Worm (Caenorhabditis elegans): ENCODE measurements around the gene CD4.1.

The CD4.1 gene

ce11 chrV:5559882-5560281, 46.5 kb upstream of the CD4.1 start (continued):
- no peak for TF ChIP-seq lin-15B (tag; optimal IDR thresholded peaks at IDR 0.05)
- peak; percentile 8 for TF ChIP-seq hlh-30 (tag; optimal IDR thresholded peaks at IDR 0.05; ENCODE audit: insufficient read depth)
- TF ChIP-seq madf-5 (GFP tag; IDR thresholded peaks at IDR 0.05) = no peak
- peak in 1 of 2 experiments; percentile 16 for TF ChIP-seq mdl-1 (tag; optimal IDR thresholded peaks at IDR 0.05)
- peak; percentile 75 for TF ChIP-seq dmd-6 (GFP tag; IDR thresholded peaks at IDR 0.05)
- TF ChIP-seq zip-11 (GFP tag; IDR thresholded peaks at IDR 0.05) = no peak
- TF ChIP-seq attf-4 (tag; optimal IDR thresholded peaks at IDR 0.05) = no peak
- TF ChIP-seq T26A8.4 (GFP tag; IDR thresholded peaks at IDR 0.05) = no peak

- TF ChIP-seq zfp-2 (tag; optimal IDR thresholded peaks at IDR 0.05) = no peak
- TF ChIP-seq dmd-6 (GFP tag; IDR thresholded peaks at IDR 0.05) = no peak
- no peak for TF ChIP-seq set-16 (GFP tag; IDR thresholded peaks at IDR 0.05)
- no peak for TF ChIP-seq ZK337.2 (GFP tag; IDR thresholded peaks at IDR 0.05)
- TF ChIP-seq arid-1 (GFP tag; conservative IDR thresholded peaks at IDR 0.05) = no peak
- TF ChIP-seq ztf-7 (tag; optimal IDR thresholded peaks at IDR 0.05) = no peak
- TF ChIP-seq lim-7 (GFP tag; IDR thresholded peaks at IDR 0.05) = no peak
- no peak for TF ChIP-seq zip-2 (tag; optimal IDR thresholded peaks at IDR 0.05)
- no peak for TF ChIP-seq F44E2.7 (GFP tag; IDR thresholded peaks at IDR 0.05)
- no peak for TF ChIP-seq hmg-1.1 (GFP tag; IDR thresholded peaks at IDR 0.05)
- no peak for TF ChIP-seq nhr-48 (tag; optimal IDR thresholded peaks at IDR 0.05)
- TF ChIP-seq nhr-77 (tag; optimal IDR thresholded peaks at IDR 0.05) = no peak
- TF ChIP-seq dmd-8 (GFP tag; IDR thresholded peaks at IDR 0.05) = no peak
- TF ChIP-seq nhr-76 (tag; optimal IDR thresholded peaks at IDR 0.05) = no peak
- no peak for TF ChIP-seq madf-5 (GFP tag; IDR thresholded peaks at IDR 0.05)
- TF ChIP-seq nhr-6 (tag; optimal IDR thresholded peaks at IDR 0.05) = no peak
- no peak for TF ChIP-seq ceh-32 (tag; optimal IDR thresholded peaks at IDR 0.05; ENCODE audit: poor library complexity)
Measured at ce11 chrV:5567119-5567518, 39.2 kb upstream of the CD4.1 start, which contains the start of gene C18C4.7. Gene C18C4.7, minus strand, starts transcription at chrV:5567219.

- TF ChIP-seq arid-1 (GFP tag; conservative IDR thresholded peaks at IDR 0.05) (no peak), saeg-2 (GFP tag; IDR thresholded peaks at IDR 0.05) (no peak), fkh-10 (GFP tag; optimal IDR thresholded peaks at IDR 0.05) (peak; percentile 63), rbr-2 (tag; optimal IDR thresholded peaks at IDR 0.05) (no peak)
Measured at ce11 chrV:5570433-5570832, 35.9 kb upstream of the CD4.1 start, which contains the start of gene glb-6. Gene glb-6, minus strand, starts transcription at chrV:5570533.

ce11 chrV:5571691-5572090, 34.7 kb upstream of the CD4.1 start:
- TF ChIP-seq ztf-11 (tag; optimal IDR thresholded peaks at IDR 0.05) = no peak
- peak; percentile 76 for TF ChIP-seq fkh-10 (GFP tag; optimal IDR thresholded peaks at IDR 0.05)

- TF ChIP-seq gei-8 (GFP tag; optimal IDR thresholded peaks at IDR 0.05) (no peak), ztf-11 (tag; optimal IDR thresholded peaks at IDR 0.05) (no peak), pqm-1 (tag; optimal IDR thresholded peaks at IDR 0.05) (peak; percentile 47), daf-8 (GFP tag; IDR thresholded peaks at IDR 0.05) (no peak), nhr-11 (tag; optimal IDR thresholded peaks at IDR 0.05) (no peak), nhr-77 (tag; optimal IDR thresholded peaks at IDR 0.05) (peak; percentile 25), ZK546.5 (tag; optimal IDR thresholded peaks at IDR 0.05) (no peak), mxl-3 (GFP tag; optimal IDR thresholded peaks at IDR 0.05) (peak; percentile 35), unc-39 (tag; optimal IDR thresholded peaks at IDR 0.05) (no peak), zip-2 (tag; optimal IDR thresholded peaks at IDR 0.05) (peak; percentile 92), dpl-1 (GFP tag; optimal IDR thresholded peaks at IDR 0.05) (peak; percentile 47), attf-4 (tag; optimal IDR thresholded peaks at IDR 0.05) (no peak), vab-7 (GFP tag; IDR thresholded peaks at IDR 0.05) (no peak), lin-39 (tag; optimal IDR thresholded peaks at IDR 0.05) (no peak), cey-2 (tag; optimal IDR thresholded peaks at IDR 0.05; ENCODE audit: borderline replicate concordance, insufficient read depth) (no peak), nhr-25 (tag; optimal IDR thresholded peaks at IDR 0.05; ENCODE audit: borderline replicate concordance, insufficient read depth) (no peak), F44E2.7 (GFP tag; IDR thresholded peaks at IDR 0.05) (no peak), dve-1 (tag; optimal IDR thresholded peaks at IDR 0.05; ENCODE audit: insufficient read depth) (peak; percentile 96), hif-1 (tag; optimal IDR thresholded peaks at IDR 0.05) (peak in 1 of 2 experiments; percentile 59), F37D6.2 (tag; optimal IDR thresholded peaks at IDR 0.05) (no peak), zfp-2 (tag; optimal IDR thresholded peaks at IDR 0.05) (no peak), jun-1 (tag; optimal IDR thresholded peaks at IDR 0.05) (no peak), zfp-3 (GFP tag; conservative IDR thresholded peaks at IDR 0.05) (no peak), nhr-6 (tag; optimal IDR thresholded peaks at IDR 0.05) (peak; percentile 9)
Measured at ce11 chrV:5576008-5576407, 30.3 kb upstream of the CD4.1 start.

Measured in whole organism, L4 larva.